Fruit fly (Drosophila melanogaster) whole organism, prepupa: ENCODE measurements around the gene Usp5.

Experiments
- Blimp-1 ChIP-seq: fragments of 200-800 bp; sonication (Bioruptor generic); optimal IDR thresholded peaks from 3 replicates; lab custom pipeline; 2017; ENCODE audit warnings: missing biosample characterization, missing genetic modification characterization, mild to moderate bottlenecking, moderate library complexity, missing genetic modification reagents
- CG16779 ChIP-seq: fragments of 200-800 bp; sonication (Bioruptor generic); optimal IDR thresholded peaks from 3 replicates; lab custom pipeline; 2017; ENCODE audit warnings: missing biosample characterization, mild to moderate bottlenecking, missing genetic modification characterization
- CG6276 ChIP-seq: fragments of 200-800 bp; sonication (Bioruptor generic); optimal IDR thresholded peaks from 2 replicates; lab custom pipeline; 2017; ENCODE audit warnings: missing biosample characterization, mild to moderate bottlenecking, missing genetic modification characterization
- CG6808 ChIP-seq: fragments of 200-800 bp; sonication (Bioruptor generic); optimal IDR thresholded peaks from 3 replicates; lab custom pipeline; 2017; ENCODE audit warnings: missing biosample characterization, missing genetic modification characterization, mild to moderate bottlenecking, moderate library complexity, missing genetic modification reagents
- CG8632 ChIP-seq: fragments of 200-800 bp; sonication (Bioruptor generic); optimal IDR thresholded peaks from 3 replicates; lab custom pipeline; 2016; ENCODE audit warnings: missing biosample characterization, missing genetic modification characterization
- CG9139 ChIP-seq: fragments of 200-800 bp; sonication (Bioruptor generic); optimal IDR thresholded peaks from 3 replicates; lab custom pipeline; 2017; ENCODE audit warnings: missing biosample characterization, mild to moderate bottlenecking, missing genetic modification characterization
- Lpt ChIP-seq: fragments of 200-800 bp; sonication (Bioruptor generic); optimal IDR thresholded peaks from 3 replicates; lab custom pipeline; 2016; ENCODE audit warnings: missing biosample characterization, missing genetic modification characterization
- Smox ChIP-seq: fragments of 200-800 bp; sonication (Bioruptor generic); optimal IDR thresholded peaks from 3 replicates; lab custom pipeline; 2016; ENCODE audit warnings: missing biosample characterization, missing genetic modification characterization
- Sox102F ChIP-seq: fragments of 200-800 bp; sonication (Bioruptor generic); optimal IDR thresholded peaks from 2 replicates; lab custom pipeline; 2016; ENCODE audit warnings: missing biosample characterization, mild to moderate bottlenecking, missing genetic modification characterization
- Sox14 ChIP-seq: fragments of 200-800 bp; sonication (Bioruptor generic); optimal IDR thresholded peaks from 3 replicates; lab custom pipeline; 2016; ENCODE audit warnings: missing biosample characterization, missing genetic modification characterization
- dsx ChIP-seq: fragments of 200-800 bp; optimal IDR thresholded peaks from 3 replicates; lab custom pipeline; 2019; ENCODE audit warnings: missing biosample characterization, mild to moderate bottlenecking, missing genetic modification characterization, moderate library complexity; ENCODE audit not compliant: poor library complexity, severe bottlenecking
- eg ChIP-seq: fragments of 200-800 bp; sonication (Bioruptor generic); IDR thresholded peaks from 3 replicates; pipeline ENCODE4 v1.3.6; 2022; ENCODE audit warnings: missing biosample characterization, missing genetic modification characterization
- fd59A ChIP-seq: fragments of 200-800 bp; sonication (Bioruptor generic); optimal IDR thresholded peaks from 2 replicates; lab custom pipeline; 2017; ENCODE audit warnings: missing biosample characterization, mild to moderate bottlenecking, missing genetic modification characterization, missing genetic modification reagents
- topi ChIP-seq: fragments of 200-800 bp; sonication (Bioruptor generic); optimal IDR thresholded peaks from 3 replicates; lab custom pipeline; 2016; ENCODE audit warnings: missing biosample characterization, missing genetic modification characterization

DNA sequence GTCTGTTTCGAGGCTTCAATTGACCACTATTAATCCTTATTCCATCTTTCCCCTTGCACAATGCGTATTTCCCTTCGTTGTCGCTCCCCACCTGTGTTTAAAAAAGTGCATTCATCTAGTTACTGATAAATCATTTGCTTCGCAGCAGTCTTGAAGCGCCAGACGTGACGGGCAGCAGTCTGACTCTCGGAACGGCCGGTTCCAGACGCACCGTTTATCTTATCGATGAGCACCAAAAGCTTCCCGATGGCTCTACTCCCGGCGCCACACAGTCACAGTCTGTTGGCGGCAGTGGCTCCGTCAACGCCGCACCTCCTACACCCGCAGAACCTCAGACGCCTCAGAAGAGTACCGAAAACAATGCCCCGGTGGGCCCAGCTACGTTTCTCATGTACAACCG is 35.9 kb upstream of the Usp5 start, which contains the start of gene CG42494:
- no peak for TF ChIP-seq CG6276
- no peak for TF ChIP-seq Sox14 (GFP tag; lab: Kevin White, UChicago)
- no peak for TF ChIP-seq Blimp-1 (GFP tag; lab: Kevin White, UChicago)
- TF ChIP-seq topi, result no peak
- TF ChIP-seq CG6808 (GFP tag; lab: Kevin White, UChicago), result no peak
- no peak for TF ChIP-seq Sox102F (GFP tag; lab: Kevin White, UChicago)
- TF ChIP-seq dsx (GFP tag; lab: Kevin White, UChicago), result no peak
- TF ChIP-seq Lpt (GFP tag; lab: Kevin White, UChicago), result no peak
- no peak for TF ChIP-seq eg (GFP tag; lab: Robert Waterston, UW)
- no peak for TF ChIP-seq Smox (GFP tag; lab: Kevin White, UChicago)
- no peak for TF ChIP-seq CG16779 (tag; lab: Kevin White, UChicago)
- no peak for TF ChIP-seq fd59A
- TF ChIP-seq CG9139 (GFP tag; lab: Kevin White, UChicago), result no peak
- TF ChIP-seq CG8632 (GFP tag; lab: Kevin White, UChicago), result no peak
